Fruit fly (Drosophila melanogaster): ENCODE measurements around the gene Tailor.

dm6 chr3R:7075115-7075425, 10.8 kb downstream of the Tailor start:
- TF ChIP-seq CG8478 (optimal IDR thresholded peaks at IDR 0.05) (no peak), CTCF (optimal IDR thresholded peaks at IDR 0.05) (no peak)

All from S2 (cell line).